Worm (Caenorhabditis elegans): ENCODE measurements around the gene fntb-1.

The fntb-1 gene

DNA sequence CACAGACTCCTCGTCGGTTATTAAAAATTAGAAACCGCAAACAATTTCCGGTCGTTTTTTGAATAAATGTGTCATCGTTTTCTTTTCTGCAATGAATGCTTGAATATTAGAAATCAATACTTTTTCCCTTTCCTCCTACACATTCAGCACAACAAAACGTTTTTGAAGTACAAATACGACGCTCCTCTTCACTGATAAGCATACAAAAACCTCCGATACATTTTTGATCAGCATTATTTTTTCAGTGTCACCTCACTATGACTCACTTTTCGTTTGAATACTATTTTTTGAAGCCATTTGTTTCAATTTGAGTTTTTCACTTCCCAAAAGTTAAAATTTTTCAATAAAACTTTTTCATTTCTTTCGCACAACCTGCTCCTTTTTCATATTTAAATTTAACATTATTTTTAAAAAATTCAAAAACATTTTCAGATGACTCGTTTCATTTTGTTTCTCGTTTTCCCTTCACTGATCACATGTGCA, 35.3 kb downstream of the fntb-1 start, which contains the start of gene R02D5.3:
Gene R02D5.3, plus strand, starts transcription at position 433 of the 483 bp plus-strand sequence.
- TF ChIP-seq pqm-1 (tag; optimal IDR thresholded peaks at IDR 0.05) (peak; percentile 38), unc-62 (GFP tag; optimal IDR thresholded peaks at IDR 0.05 in 1 of 2) (no peak), unc-62 (tag; optimal IDR thresholded peaks at IDR 0.05) (no peak), dmd-6 (GFP tag; IDR thresholded peaks at IDR 0.05) (peak; percentile 32; the same call in 1 of the 2 replicates), nhr-28 (tag; optimal IDR thresholded peaks at IDR 0.05) (peak; percentile 90), zfp-3 (GFP tag; conservative IDR thresholded peaks at IDR 0.05) (no peak), dve-1 (tag; optimal IDR thresholded peaks at IDR 0.05; ENCODE audit: insufficient read depth) (peak; percentile 52), daf-16 (GFP tag; optimal IDR thresholded peaks at IDR 0.05) (no peak), daf-16 (tag; optimal IDR thresholded peaks at IDR 0.05) (peak; percentile 32)

- TF ChIP-seq daf-12 (tag; optimal IDR thresholded peaks at IDR 0.05) (no peak), nhr-10 (tag; optimal IDR thresholded peaks at IDR 0.05) (no peak), hif-1 (tag; optimal IDR thresholded peaks at IDR 0.05) (no peak), dve-1 (tag; optimal IDR thresholded peaks at IDR 0.05; ENCODE audit: insufficient read depth) (no peak), lin-13 (GFP tag; optimal IDR thresholded peaks at IDR 0.05) (no peak)
Observed at ce11 chrV:14484582-14484981, 37.1 kb downstream of the fntb-1 start, which contains the start of gene R02D5.4. Gene R02D5.4, minus strand, starts transcription at chrV:14484682.

DNA sequence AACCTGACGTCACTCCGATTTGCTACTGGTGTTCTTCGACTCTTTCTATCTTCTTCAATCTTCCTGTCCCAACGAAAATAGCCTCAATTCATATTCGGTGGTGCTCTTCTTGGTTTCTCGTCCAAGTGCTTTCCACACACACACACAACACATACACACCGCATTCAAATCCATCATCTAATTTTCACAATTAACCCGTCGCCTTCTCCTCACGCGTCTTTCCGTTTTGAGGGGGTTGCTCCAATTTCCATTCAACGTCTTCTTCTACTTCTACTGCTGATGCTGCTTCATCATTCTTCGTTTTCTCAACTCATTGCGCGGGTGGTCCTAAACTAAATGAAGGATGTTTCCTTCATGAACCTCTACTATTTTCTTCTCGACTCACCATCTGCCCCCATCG, 43.6 kb downstream of the fntb-1 start:
- TF ChIP-seq F49E8.2 (tag; optimal IDR thresholded peaks at IDR 0.05; ENCODE audit: borderline replicate concordance): no peak
- TF ChIP-seq lir-3 (tag; optimal IDR thresholded peaks at IDR 0.05): no peak
- no peak for TF ChIP-seq dmd-9 (GFP tag; IDR thresholded peaks at IDR 0.05)
- TF ChIP-seq nhr-111 (GFP tag; optimal IDR thresholded peaks at IDR 0.05): no peak
- no peak for TF ChIP-seq snpc-4 (tag; optimal IDR thresholded peaks at IDR 0.05)
- no peak for TF ChIP-seq mep-1 (tag; optimal IDR thresholded peaks at IDR 0.05)
- no peak for TF ChIP-seq nhr-28 (tag; optimal IDR thresholded peaks at IDR 0.05)
- no peak for TF ChIP-seq ceh-62 (tag; optimal IDR thresholded peaks at IDR 0.05)
- TF ChIP-seq hif-1 (tag; optimal IDR thresholded peaks at IDR 0.05): no peak
- no peak for TF ChIP-seq ceh-82 (tag; optimal IDR thresholded peaks at IDR 0.05)
- no peak for TF ChIP-seq zfp-2 (tag; optimal IDR thresholded peaks at IDR 0.05)
- TF ChIP-seq ctbp-1 (GFP tag; IDR thresholded peaks at IDR 0.05): no peak
- TF ChIP-seq dpl-1 (GFP tag; optimal IDR thresholded peaks at IDR 0.05): no peak

ce11 chrV:14493665-14494064, 46.2 kb downstream of the fntb-1 start:
- TF ChIP-seq daf-8 (GFP tag; IDR thresholded peaks at IDR 0.05): no peak
- no peak for TF ChIP-seq daf-12 (tag; optimal IDR thresholded peaks at IDR 0.05)
- no peak for TF ChIP-seq nhr-6 (tag; optimal IDR thresholded peaks at IDR 0.05)
- peak; percentile 11 for TF ChIP-seq aha-1 (tag)
- TF ChIP-seq unc-62 (GFP tag; optimal IDR thresholded peaks at IDR 0.05 in 1 of 2): peak in 1 of 2 experiments; percentile 40
- no peak for TF ChIP-seq unc-62 (tag; optimal IDR thresholded peaks at IDR 0.05)

- TF ChIP-seq ceh-44 (GFP tag; IDR thresholded peaks at IDR 0.05): no peak
- TF ChIP-seq madf-9 (GFP tag; conservative IDR thresholded peaks at IDR 0.05): no peak
- TF ChIP-seq nhr-28 (tag; optimal IDR thresholded peaks at IDR 0.05): no peak
- TF ChIP-seq lir-3 (tag; optimal IDR thresholded peaks at IDR 0.05): no peak
Observed at ce11 chrV:14495493-14495892, 48.0 kb downstream of the fntb-1 start.

ce11 chrV:14496446-14496845, 49.0 kb downstream of the fntb-1 start:
- TF ChIP-seq T26A8.4 (GFP tag; IDR thresholded peaks at IDR 0.05) (no peak), unc-62 (GFP tag; optimal IDR thresholded peaks at IDR 0.05 in 1 of 2) (peak in 1 of 2 experiments; percentile 58), unc-62 (tag; optimal IDR thresholded peaks at IDR 0.05) (no peak), saeg-2 (GFP tag; IDR thresholded peaks at IDR 0.05) (no peak), ZK546.5 (tag; optimal IDR thresholded peaks at IDR 0.05) (no peak)
